Fruit fly (Drosophila melanogaster) ovary, adult (tissue): Measurements from ENCODE around the gene CG3165.

Experiments
- CG17801 ChIP-seq: fragments of 200-800 bp; optimal IDR thresholded peaks from 2 replicates; lab custom pipeline; 2019; ENCODE audit warnings: missing biosample characterization, mild to moderate bottlenecking, missing genetic modification characterization, moderate library complexity; ENCODE audit not compliant: partially characterized antibody

CG3165 gene

DNA sequence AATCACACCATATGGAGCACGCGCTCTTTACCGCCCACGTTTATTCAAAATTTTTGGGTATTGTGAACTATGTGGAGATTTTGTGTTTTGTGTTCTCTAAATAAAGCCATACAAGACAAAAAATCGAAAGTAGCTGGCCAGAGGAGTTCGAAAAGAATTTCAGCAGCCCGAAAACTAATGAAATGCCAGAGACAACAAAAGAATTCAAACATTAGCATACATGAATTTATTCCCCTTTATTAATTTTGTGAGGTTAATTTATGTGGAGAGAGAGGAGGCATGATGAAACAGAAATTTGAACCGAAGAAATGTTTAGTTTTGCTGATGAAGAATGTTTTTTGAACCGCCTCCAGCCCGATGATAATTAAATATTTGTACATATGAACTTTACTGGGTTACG, 29.3 kb downstream of the CG3165 start:
- TF ChIP-seq CG17801 (GFP tag; lab: Kevin White, UChicago): no peak

DNA sequence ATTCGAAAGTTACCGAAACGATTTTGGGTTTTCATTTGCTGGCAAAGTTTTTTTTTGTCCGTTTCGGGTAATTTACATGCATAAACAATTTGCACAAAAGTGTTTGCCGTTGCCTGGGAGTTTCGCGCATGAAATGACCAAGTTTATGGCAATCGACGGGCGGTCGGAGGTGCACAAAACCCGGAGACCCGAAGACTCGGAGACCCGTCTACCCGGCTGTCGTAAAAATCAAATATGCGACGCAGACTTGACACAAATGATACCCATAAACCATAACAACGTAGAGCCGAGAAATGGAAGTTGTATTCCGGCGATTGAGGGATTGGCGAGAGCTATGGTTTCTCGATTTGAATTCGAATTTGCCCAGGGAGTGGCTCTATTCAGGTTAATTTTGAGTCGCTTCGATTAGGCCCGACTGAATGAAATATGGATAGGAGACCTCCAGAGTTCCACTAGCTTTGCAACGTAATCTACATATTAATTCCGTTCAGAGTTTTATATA, 30.1 kb downstream of the CG3165 start:
- TF ChIP-seq CG17801 (GFP tag; lab: Kevin White, UChicago): no peak

DNA sequence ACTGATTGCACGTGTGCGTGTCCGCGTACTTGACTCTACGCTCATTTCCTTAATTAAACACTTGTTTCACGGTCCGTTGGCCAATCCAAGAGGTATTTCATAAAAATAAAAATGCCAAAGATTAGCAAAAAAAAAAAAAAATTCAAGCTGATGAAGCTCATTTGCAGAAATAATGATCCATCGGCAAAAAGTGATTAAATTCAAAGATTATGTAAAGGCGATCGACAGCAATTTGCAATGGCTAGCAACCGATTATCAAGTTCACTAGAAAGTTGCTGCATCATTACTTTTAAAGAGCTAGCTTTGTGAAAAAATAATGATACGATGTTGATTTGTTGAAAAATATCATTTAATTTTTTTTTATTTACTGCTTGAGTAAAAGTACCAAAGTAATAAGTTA, 32.5 kb downstream of the CG3165 start:
- no peak for TF ChIP-seq CG17801 (GFP tag; lab: Kevin White, UChicago)

DNA sequence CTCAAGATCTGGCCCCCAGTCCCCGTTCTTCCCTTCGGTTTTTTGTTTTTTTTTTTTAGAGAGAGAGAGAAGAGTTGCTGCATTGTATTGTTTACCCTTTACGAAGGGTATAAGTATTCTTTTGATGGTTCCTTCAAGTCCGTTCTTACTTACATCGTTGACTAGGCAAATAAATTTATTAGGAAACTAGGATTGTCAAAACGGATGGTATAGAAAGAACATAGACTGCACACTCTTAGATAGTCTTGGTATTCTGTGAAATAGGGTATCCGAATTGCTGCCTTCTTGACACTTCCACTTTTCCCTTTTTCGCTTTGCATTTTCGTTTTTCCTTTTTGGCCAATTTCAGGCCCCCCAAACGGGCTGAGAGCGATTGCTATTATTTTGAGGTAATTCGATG, 34.6 kb downstream of the CG3165 start:
- no peak for TF ChIP-seq CG17801 (GFP tag; lab: Kevin White, UChicago)

DNA sequence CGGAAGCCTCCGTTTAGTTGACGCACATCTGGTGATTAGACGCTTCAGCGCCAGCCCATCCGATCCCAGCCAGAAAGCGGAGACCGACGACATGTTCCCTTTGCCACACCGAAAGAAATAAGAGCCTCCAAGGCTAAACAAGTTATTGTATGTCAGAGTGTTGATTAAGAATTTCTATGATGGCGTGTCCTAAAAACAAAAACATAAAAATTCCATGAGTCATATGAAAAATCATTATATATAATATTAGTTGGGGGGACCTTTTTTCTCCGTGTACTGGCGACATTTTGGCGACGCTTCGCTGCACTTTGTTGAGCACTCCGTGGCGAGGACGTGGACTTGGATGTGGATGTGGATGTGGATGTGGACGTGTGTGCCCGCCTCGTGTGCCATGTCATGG, 35.9 kb downstream of the CG3165 start:
- no peak for TF ChIP-seq CG17801 (GFP tag; lab: Kevin White, UChicago)

DNA sequence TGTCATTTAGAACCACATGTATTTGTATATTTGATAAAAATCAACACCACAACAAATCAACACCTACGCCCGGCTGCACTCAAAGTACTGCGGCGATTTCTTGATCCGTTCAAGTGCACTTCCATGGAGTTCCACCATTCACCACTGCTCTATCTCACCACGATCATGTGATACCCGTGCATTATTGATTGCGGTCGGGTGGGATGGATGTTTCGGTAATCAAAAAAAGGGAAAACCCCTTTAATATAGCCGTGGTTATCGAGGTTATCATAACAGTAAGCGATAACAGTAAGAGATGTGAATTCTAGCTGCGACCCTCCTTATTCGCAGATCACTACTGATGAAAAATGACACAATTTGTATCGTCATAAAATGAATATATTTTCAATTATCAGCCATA, 41.3 kb downstream of the CG3165 start, which contains the start of the genes CG17224 and CG17264:
Gene CG17224, minus strand, starts transcription at position 97 of the 400 bp plus-strand sequence.
Gene CG17264, plus strand, starts transcription at position 297 of the 400 bp plus-strand sequence.
- TF ChIP-seq CG17801 (GFP tag; lab: Kevin White, UChicago): peak; percentile 23

DNA sequence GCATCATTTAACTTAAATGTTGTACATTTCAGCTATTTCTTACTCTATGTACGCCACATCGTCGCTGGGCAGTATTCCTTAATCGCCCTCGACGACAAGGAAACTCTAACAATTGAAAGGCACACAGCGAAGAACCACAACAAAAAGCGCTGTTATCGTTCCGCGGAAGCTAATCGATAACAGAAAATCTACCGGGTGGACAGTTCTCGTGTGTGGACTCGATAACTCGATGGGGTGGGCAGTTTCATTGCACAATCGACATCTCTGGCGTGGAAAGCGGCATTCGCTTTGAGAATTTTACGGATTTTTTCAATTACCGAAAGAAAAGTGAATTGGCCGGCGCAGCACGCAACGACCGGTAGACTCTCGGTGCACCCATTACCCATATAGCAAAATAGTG, 46.1 kb downstream of the CG3165 start, which contains the start of the genes alpha4GT1 and Prp40:
Gene alpha4GT1, minus strand, starts transcription at position 156 of the 400 bp plus-strand sequence.
Gene Prp40, plus strand, starts transcription at position 241 of the 400 bp plus-strand sequence.
- TF ChIP-seq CG17801 (GFP tag; lab: Kevin White, UChicago): peak; percentile 38
